Worm (Caenorhabditis elegans) whole organism, midembryonic: ENCODE results near the gene Y54G11A.1.

Experiments used
- cog-1 ChIP-seq: sonication (generic microtip); optimal IDR thresholded peaks from 2 replicates; lab custom pipeline; 2016; ENCODE audit warnings: missing genetic modification characterization, missing compliant biosample characterization
- flt-1 ChIP-seq: fragments of 200-800 bp; sonication (Bioruptor generic); IDR thresholded peaks from 2 replicates; pipeline ENCODE4 v1.3.6; 2022; ENCODE audit warnings: missing genetic modification characterization, missing compliant biosample characterization
- klf-2 ChIP-seq: fragments of 200-800 bp; sonication (Bioruptor generic); conservative IDR thresholded peaks from 2 replicates; pipeline ENCODE4 v1.3.6; 2022; ENCODE audit warnings: missing genetic modification reagents, missing genetic modification characterization, missing compliant biosample characterization
- tab-1 ChIP-seq: fragments of 200-800 bp; sonication (Bioruptor generic); IDR thresholded peaks from 2 replicates; pipeline ENCODE4 v1.3.6; 2022; ENCODE audit warnings: missing genetic modification characterization, missing compliant biosample characterization
- ztf-23 ChIP-seq: fragments of 200-800 bp; sonication (Bioruptor generic); IDR thresholded peaks from 2 replicates; pipeline ENCODE4 v1.3.6; 2022; ENCODE audit warnings: missing genetic modification reagents, missing genetic modification characterization, missing compliant biosample characterization

DNA sequence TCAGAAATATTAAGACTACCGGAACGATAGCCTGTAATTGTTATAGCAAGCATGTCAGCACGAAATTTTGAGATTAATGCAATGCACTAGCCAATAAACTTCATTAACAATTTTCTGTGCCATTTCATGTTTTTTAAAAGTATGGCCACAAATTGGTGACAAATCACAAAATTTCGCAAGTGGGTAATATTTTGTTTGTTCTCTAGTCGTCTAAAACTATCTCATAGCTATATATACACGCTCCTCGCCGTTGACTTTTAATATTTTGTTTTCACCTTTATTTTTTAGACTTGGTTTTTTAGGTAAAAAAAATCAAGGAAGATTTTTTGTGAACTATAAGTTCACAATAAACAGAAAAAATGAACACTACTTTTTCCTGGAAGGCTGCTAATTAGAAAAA is 21.9 kb upstream of the Y54G11A.1 start:
- TF ChIP-seq tab-1: no peak
- no peak for TF ChIP-seq klf-2 (GFP tag; lab: Robert Waterston, UW)
- TF ChIP-seq flt-1 (GFP tag; lab: Robert Waterston, UW): no peak
- no peak for TF ChIP-seq cog-1 (tag; lab: Kevin White, UChicago)
- TF ChIP-seq ztf-23 (GFP tag; lab: Robert Waterston, UW): no peak
